Fruit fly (Drosophila melanogaster): ENCODE results near the gene CG32532.

DNA sequence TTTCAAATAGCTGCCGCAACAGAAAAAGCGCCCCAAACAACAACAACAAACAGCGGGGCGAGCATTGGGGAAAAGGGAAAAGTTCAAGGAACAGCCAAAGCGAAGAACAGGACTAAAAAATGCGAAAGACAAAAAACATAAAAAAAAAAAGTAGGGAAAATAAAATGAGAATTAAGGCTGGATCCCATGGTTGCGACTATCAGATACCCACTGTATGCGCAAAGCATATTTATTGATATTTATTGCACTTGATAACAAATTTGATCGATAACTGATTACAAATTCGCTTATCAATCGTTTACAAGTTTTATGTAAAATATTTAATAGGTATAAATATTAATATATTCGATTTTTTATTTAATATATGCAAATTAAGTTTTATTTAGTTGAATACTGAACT, 2.3 kb upstream of the CG32532 start:
- TF ChIP-seq CG6854 (GFP tag; optimal IDR thresholded peaks at IDR 0.05), result no peak
- TF ChIP-seq btn (GFP tag; optimal IDR thresholded peaks at IDR 0.05), result no peak
- no peak for TF ChIP-seq gsb (GFP tag; IDR thresholded peaks at IDR 0.05)
- TF ChIP-seq CG8478 (optimal IDR thresholded peaks at IDR 0.05), result no peak
- no peak for TF ChIP-seq CG10543 (GFP tag; optimal IDR thresholded peaks at IDR 0.05)
- no peak for TF ChIP-seq PHDP (tag; optimal IDR thresholded peaks at IDR 0.05)
- no peak for TF ChIP-seq fu2 (GFP tag; optimal IDR thresholded peaks at IDR 0.05)
- TF ChIP-seq ato (GFP tag; IDR thresholded peaks at IDR 0.05; ENCODE audit: partially characterized antibody), result no peak
- TF ChIP-seq ap (GFP tag; IDR thresholded peaks at IDR 0.05), result no peak
- no peak for TF ChIP-seq dan (GFP tag; IDR thresholded peaks at IDR 0.05)
- no peak for TF ChIP-seq Hr78 (GFP tag; optimal IDR thresholded peaks at IDR 0.05)

Data from whole organism, embryonic.